Worm (Caenorhabditis elegans) whole organism, late embryonic: ENCODE data around the gene T05A7.6.

ENCODE experiments used
- ama-1 ChIP-seq: fragments of 150-350 bp; optimal IDR thresholded peaks from 2 replicates; lab custom pipeline; 2014
- ceh-14 ChIP-seq: sonication (generic microtip); optimal IDR thresholded peaks from 2 replicates; lab custom pipeline; 2016; ENCODE audit warnings: missing genotype, missing genetic modification characterization, missing compliant biosample characterization
- ceh-30 ChIP-seq: fragments of 150-350 bp; optimal IDR thresholded peaks from 2 replicates; lab custom pipeline; 2014; ENCODE audit warnings: missing biosample characterization, missing genetic modification characterization
- ceh-34 ChIP-seq: sonication (generic microtip); optimal IDR thresholded peaks from 2 replicates; lab custom pipeline; 2016; ENCODE audit warnings: mild to moderate bottlenecking, missing genetic modification characterization, missing compliant biosample characterization
- fkh-10 ChIP-seq: fragments of 150-350 bp; optimal IDR thresholded peaks from 2 replicates; lab custom pipeline; 2014; ENCODE audit warnings: missing biosample characterization, missing genetic modification reagents, missing genetic modification characterization
- hlh-30 ChIP-seq: sonication (generic microtip); optimal IDR thresholded peaks from 2 replicates; lab custom pipeline; 2017; ENCODE audit warnings: antibody characterized with exemption, missing genetic modification characterization, missing compliant biosample characterization; ENCODE audit not compliant: insufficient read depth
- nfya-1 ChIP-seq: sonication (generic microtip); optimal IDR thresholded peaks from 2 replicates; lab custom pipeline; 2017; ENCODE audit warnings: missing genetic modification characterization, mild to moderate bottlenecking, missing compliant biosample characterization, antibody characterized with exemption, moderate library complexity
- nhr-11 ChIP-seq: fragments of 150-350 bp; optimal IDR thresholded peaks from 2 replicates; lab custom pipeline; 2014; ENCODE audit warnings: missing biosample characterization, missing genetic modification characterization
- npax-4 ChIP-seq: sonication (generic microtip); optimal IDR thresholded peaks from 2 replicates; lab custom pipeline; 2016; ENCODE audit warnings: missing genetic modification characterization, missing compliant biosample characterization
- pqm-1 ChIP-seq: sonication (generic microtip); optimal IDR thresholded peaks from 2 replicates; lab custom pipeline; 2016; ENCODE audit warnings: missing genetic modification characterization, missing compliant biosample characterization
- ref-2 ChIP-seq: sonication (generic microtip); optimal IDR thresholded peaks from 2 replicates; lab custom pipeline; 2016; ENCODE audit warnings: missing genetic modification characterization, missing compliant biosample characterization
- rnt-1 ChIP-seq: sonication (generic microtip); optimal IDR thresholded peaks from 2 replicates; lab custom pipeline; 2016; ENCODE audit warnings: missing genetic modification characterization, missing compliant biosample characterization
- unc-55 ChIP-seq: sonication (generic microtip); optimal IDR thresholded peaks from 2 replicates; lab custom pipeline; 2017; ENCODE audit warnings: missing biosample characterization, missing genetic modification reagents, missing genetic modification characterization

DNA sequence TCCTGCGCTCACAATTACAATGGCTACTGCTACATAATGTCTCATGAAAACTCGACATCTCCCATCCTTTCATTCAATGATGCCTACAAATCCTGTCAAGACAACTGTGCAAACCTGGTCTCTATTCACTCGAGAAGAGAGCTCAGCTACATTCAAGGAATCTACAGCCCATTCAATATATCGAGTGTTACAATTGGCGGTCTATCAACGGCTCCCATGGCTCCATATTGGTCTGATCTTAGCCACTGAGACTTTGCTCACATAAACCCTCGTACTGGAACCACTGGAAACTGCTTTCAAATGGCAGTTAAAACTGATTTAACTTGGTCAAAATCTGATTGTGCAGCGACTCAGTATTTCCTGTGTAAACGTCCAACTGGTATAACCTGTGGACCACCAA, 3.9 kb upstream of the T05A7.6 start, which contains the start of gene T05A7.3:
- TF ChIP-seq nhr-11 (tag; lab: Kevin White, UChicago) (no peak), ceh-30 (tag; lab: Kevin White, UChicago) (no peak), ref-2 (no peak), ama-1 (lab: Kevin White, UChicago) (no peak), fkh-10 (GFP tag; lab: Kevin White, UChicago) (no peak), ceh-34 (tag; lab: Kevin White, UChicago) (no peak), npax-4 (tag; lab: Kevin White, UChicago) (no peak), nfya-1 (tag; lab: Kevin White, UChicago) (no peak), pqm-1 (tag; lab: Kevin White, UChicago) (no peak), unc-55 (GFP tag; lab: Kevin White, UChicago) (no peak), hlh-30 (no peak), ceh-14 (tag; lab: Kevin White, UChicago) (no peak), rnt-1 (tag; lab: Kevin White, UChicago) (no peak)
